Worm (Caenorhabditis elegans) whole organism, L4 larva: ENCODE results near the gene baf-1.

ENCODE experiments used
- F10B5.3 ChIP-seq: sonication (generic microtip); optimal IDR thresholded peaks from 2 replicates; lab custom pipeline; 2016; ENCODE audit warnings: mild to moderate bottlenecking, missing genetic modification characterization, missing compliant biosample characterization
- F26F4.8 ChIP-seq: fragments of 200-800 bp; sonication (Bioruptor generic); conservative IDR thresholded peaks from 2 replicates; pipeline ENCODE4 v1.3.6; 2022; ENCODE audit warnings: missing genetic modification characterization, missing compliant biosample characterization
- F44E2.7 ChIP-seq: fragments of 200-800 bp; sonication (Bioruptor generic); IDR thresholded peaks from 2 replicates; pipeline ENCODE4 v2.1.2; 2022; ENCODE audit warnings: missing genetic modification characterization, missing compliant biosample characterization
- F49E8.2 ChIP-seq: sonication (generic microtip); optimal IDR thresholded peaks from 2 replicates; lab custom pipeline; 2016; ENCODE audit warnings: missing compliant biosample characterization, mild to moderate bottlenecking, missing genetic modification characterization, borderline replicate concordance
- R02D3.7 ChIP-seq: fragments of 150-350 bp; sonication (generic microtip); optimal IDR thresholded peaks from 3 replicates; lab custom pipeline; 2014; ENCODE audit warnings: missing biosample characterization, missing genetic modification characterization
- T20F7.1 ChIP-seq: fragments of 200-800 bp; sonication (Bioruptor generic); optimal IDR thresholded peaks from 2 replicates; lab custom pipeline; 2018; ENCODE audit warnings: mild to moderate bottlenecking, missing genetic modification characterization, missing compliant biosample characterization
- T26A8.4 ChIP-seq: fragments of 200-800 bp; sonication (Bioruptor generic); IDR thresholded peaks from 2 replicates; pipeline ENCODE4 v1.3.6; 2022; ENCODE audit warnings: missing genetic modification characterization, missing compliant biosample characterization
- Y105C5A.15 ChIP-seq: fragments of 200-800 bp; sonication (Bioruptor generic); IDR thresholded peaks from 2 replicates; pipeline ENCODE4 v1.3.6; 2022; ENCODE audit warnings: missing genetic modification characterization, missing compliant biosample characterization
- Y48G9A.11 ChIP-seq: fragments of 200-800 bp; sonication (Bioruptor generic); IDR thresholded peaks from 2 replicates; pipeline ENCODE4 v1.3.6; 2022; ENCODE audit warnings: missing genetic modification reagents, missing genetic modification characterization, missing compliant biosample characterization
- Y5F2A.4 ChIP-seq: fragments of 200-800 bp; sonication (Bioruptor generic); optimal IDR thresholded peaks from 2 replicates; lab custom pipeline; 2018; ENCODE audit warnings: mild to moderate bottlenecking, missing genetic modification characterization, missing compliant biosample characterization
- ZK337.2 ChIP-seq: fragments of 200-800 bp; sonication (Bioruptor generic); IDR thresholded peaks from 2 replicates; pipeline ENCODE4 v1.3.6; 2022; ENCODE audit warnings: missing genetic modification reagents, missing genetic modification characterization, missing compliant biosample characterization
- aly-2 ChIP-seq: sonication (generic microtip); optimal IDR thresholded peaks from 2 replicates; lab custom pipeline; 2018; ENCODE audit warnings: missing biosample characterization, missing genetic modification characterization
- attf-4 ChIP-seq: sonication (generic microtip); optimal IDR thresholded peaks from 3 replicates; lab custom pipeline; 2017; ENCODE audit warnings: missing biosample characterization, missing genetic modification characterization
- daf-12 ChIP-seq: fragments of 150-350 bp; optimal IDR thresholded peaks from 2 replicates; lab custom pipeline; 2014; ENCODE audit warnings: missing biosample characterization, missing genetic modification reagents, missing genetic modification characterization
- daf-19 ChIP-seq: fragments of 200-800 bp; sonication (Bioruptor generic); conservative IDR thresholded peaks from 2 replicates; pipeline ENCODE4 v1.3.6; 2022; ENCODE audit warnings: missing genetic modification characterization, missing compliant biosample characterization
- daf-8 ChIP-seq: fragments of 200-800 bp; sonication (Bioruptor generic); IDR thresholded peaks from 2 replicates; pipeline ENCODE4 v1.3.6; 2022; ENCODE audit warnings: missing genetic modification characterization, missing compliant biosample characterization
- dmd-6 ChIP-seq: fragments of 200-800 bp; sonication (Bioruptor generic); IDR thresholded peaks from 2 replicates; pipeline ENCODE4 v1.3.6; 2022; ENCODE audit warnings: missing genetic modification reagents, missing genetic modification characterization, missing compliant biosample characterization
- dmd-9 ChIP-seq: fragments of 200-800 bp; sonication (Bioruptor generic); IDR thresholded peaks from 2 replicates; pipeline ENCODE4 v1.3.6; 2022; ENCODE audit warnings: missing genetic modification reagents, missing genetic modification characterization, missing compliant biosample characterization
- dpl-1 ChIP-seq: fragments of 150-350 bp; optimal IDR thresholded peaks from 2 replicates; lab custom pipeline; 2014; ENCODE audit warnings: missing biosample characterization, missing genetic modification reagents, missing genetic modification characterization
- dve-1 ChIP-seq: sonication (generic microtip); optimal IDR thresholded peaks from 2 replicates; lab custom pipeline; 2017; ENCODE audit warnings: antibody characterized with exemption, mild to moderate bottlenecking, missing genetic modification characterization, missing compliant biosample characterization; ENCODE audit not compliant: insufficient read depth
- egl-43 ChIP-seq: fragments of 200-800 bp; sonication (Bioruptor generic); IDR thresholded peaks from 2 replicates; pipeline ENCODE4 v1.3.6; 2022; ENCODE audit warnings: missing genetic modification reagents, missing genetic modification characterization, missing compliant biosample characterization
- fkh-10 ChIP-seq: fragments of 150-350 bp; optimal IDR thresholded peaks from 2 replicates; lab custom pipeline; 2014; ENCODE audit warnings: missing biosample characterization, missing genetic modification reagents, missing genetic modification characterization
- hif-1 ChIP-seq, 2 experiments: sonication (generic microtip); optimal IDR thresholded peaks; 2 replicates each; lab custom pipeline; 2016 to 2017; ENCODE audit warnings: missing compliant biosample characterization in 2 of 2, missing genetic modification characterization in 2 of 2, missing genetic modification reagents in 2 of 2, missing genotype in 2 of 2, mild to moderate bottlenecking in 1 of 2
- hlh-11 ChIP-seq: fragments of 200-800 bp; sonication (Bioruptor generic); optimal IDR thresholded peaks from 2 replicates; lab custom pipeline; 2018; ENCODE audit warnings: mild to moderate bottlenecking, missing genetic modification characterization, missing compliant biosample characterization
- hlh-30 ChIP-seq: sonication (generic microtip); optimal IDR thresholded peaks from 2 replicates; lab custom pipeline; 2017; ENCODE audit warnings: antibody characterized with exemption, mild to moderate bottlenecking, missing genetic modification characterization, missing compliant biosample characterization; ENCODE audit not compliant: insufficient read depth
- jun-1 ChIP-seq: fragments of 150-350 bp; optimal IDR thresholded peaks from 2 replicates; lab custom pipeline; 2014; ENCODE audit warnings: missing biosample characterization, missing genetic modification reagents, missing genetic modification characterization
- lim-7 ChIP-seq: fragments of 200-800 bp; sonication (Bioruptor generic); IDR thresholded peaks from 2 replicates; pipeline ENCODE4 v1.3.6; 2022; ENCODE audit warnings: missing genetic modification characterization, missing compliant biosample characterization
- lin-29 ChIP-seq: fragments of 200-800 bp; sonication (Bioruptor generic); IDR thresholded peaks from 2 replicates; pipeline ENCODE4 v1.3.6; 2022; ENCODE audit warnings: missing genetic modification reagents, missing genetic modification characterization, missing compliant biosample characterization
- lin-38 ChIP-seq: fragments of 200-800 bp; sonication (Bioruptor generic); IDR thresholded peaks from 2 replicates; pipeline ENCODE4 v1.3.6; 2022; ENCODE audit warnings: missing genetic modification reagents, missing genetic modification characterization, missing compliant biosample characterization
- lsy-2 ChIP-seq, 2 experiments: fragments of 150-350 bp in 1 of 2; sonication (generic microtip) in 1 of 2; optimal IDR thresholded peaks; 2 replicates each; lab custom pipeline; 2014 to 2017; ENCODE audit warnings: missing biosample characterization in 2 of 2, missing genetic modification characterization in 2 of 2
- mdl-1 ChIP-seq, 2 experiments: fragments of 150-350 bp in 1 of 2; sonication (generic microtip) in 1 of 2; optimal IDR thresholded peaks; 2 replicates each; lab custom pipeline; 2014 to 2017; ENCODE audit warnings: missing biosample characterization in 2 of 2, missing genetic modification characterization in 2 of 2
- mxl-3 ChIP-seq: fragments of 200-800 bp; sonication (Bioruptor generic); optimal IDR thresholded peaks from 2 replicates; lab custom pipeline; 2018; ENCODE audit warnings: mild to moderate bottlenecking, missing genetic modification characterization, missing compliant biosample characterization
- nhr-11 ChIP-seq: fragments of 150-350 bp; optimal IDR thresholded peaks from 2 replicates; lab custom pipeline; 2014; ENCODE audit warnings: missing biosample characterization, missing genetic modification characterization
- nhr-28 ChIP-seq: fragments of 150-350 bp; optimal IDR thresholded peaks from 2 replicates; lab custom pipeline; 2014; ENCODE audit warnings: missing biosample characterization, missing genetic modification characterization
- nhr-6 ChIP-seq: fragments of 150-350 bp; optimal IDR thresholded peaks from 2 replicates; lab custom pipeline; 2014; ENCODE audit warnings: missing biosample characterization, missing genetic modification characterization
- nhr-77 ChIP-seq: fragments of 150-350 bp; optimal IDR thresholded peaks from 2 replicates; lab custom pipeline; 2014; ENCODE audit warnings: missing biosample characterization, missing genetic modification characterization
- pha-4 ChIP-seq, 2 experiments: fragments of 150-350 bp in 1 of 2; fragments of 200-800 bp in 1 of 2; sonication (Bioruptor generic) in 1 of 2; IDR thresholded peaks in 1 of 2; optimal IDR thresholded peaks in 1 of 2; 2 replicates each; pipeline versions ENCODE4 v1.3.6 to Lab custom; 2014 to 2022; ENCODE audit warnings: missing genetic modification characterization in 2 of 2, missing genetic modification reagents in 2 of 2, missing biosample characterization in 1 of 2, missing compliant biosample characterization in 1 of 2
- php-3 ChIP-seq: fragments of 200-800 bp; sonication (Bioruptor generic); IDR thresholded peaks from 2 replicates; pipeline ENCODE4 v1.3.6; 2022; ENCODE audit warnings: missing genetic modification reagents, missing genetic modification characterization, missing compliant biosample characterization
- pqm-1 ChIP-seq: sonication (generic microtip); optimal IDR thresholded peaks from 2 replicates; lab custom pipeline; 2017; ENCODE audit warnings: missing biosample characterization, missing genetic modification characterization
- spr-1 ChIP-seq: sonication (generic microtip); optimal IDR thresholded peaks from 2 replicates; lab custom pipeline; 2016; ENCODE audit warnings: mild to moderate bottlenecking, missing genetic modification characterization, missing compliant biosample characterization
- unc-130 ChIP-seq: sonication (generic microtip); optimal IDR thresholded peaks from 2 replicates; lab custom pipeline; 2016; ENCODE audit warnings: missing genetic modification reagents, missing genetic modification characterization, missing compliant biosample characterization
- unc-39 ChIP-seq: sonication (generic microtip); optimal IDR thresholded peaks from 2 replicates; lab custom pipeline; 2017; ENCODE audit warnings: missing biosample characterization, missing genetic modification characterization
- unc-62 ChIP-seq, 3 experiments: fragments of 150-350 bp in 1 of 3; sonication (generic microtip); optimal IDR thresholded peaks in 2 of 3; peaks in 1 of 3; 1 replicate in 1 of 3; 2 replicates in 2 of 3; lab custom pipeline; 2014 to 2017; ENCODE audit warnings: missing biosample characterization in 3 of 3, missing genetic modification characterization in 3 of 3, missing genetic modification reagents in 3 of 3, missing genotype in 1 of 3
- vab-7 ChIP-seq: fragments of 200-800 bp; sonication (Bioruptor generic); IDR thresholded peaks from 2 replicates; pipeline ENCODE4 v1.3.6; 2022; ENCODE audit warnings: missing genetic modification reagents, missing genetic modification characterization, missing compliant biosample characterization
- zag-1 ChIP-seq: fragments of 150-350 bp; optimal IDR thresholded peaks from 2 replicates; lab custom pipeline; 2014; ENCODE audit warnings: missing biosample characterization, missing genetic modification characterization
- zip-2 ChIP-seq: fragments of 150-350 bp; optimal IDR thresholded peaks from 2 replicates; lab custom pipeline; 2014; ENCODE audit warnings: missing biosample characterization, missing genetic modification characterization
- ztf-11 ChIP-seq: fragments of 150-350 bp; optimal IDR thresholded peaks from 2 replicates; lab custom pipeline; 2014; ENCODE audit warnings: missing biosample characterization, missing genetic modification characterization
- ztf-7 ChIP-seq: fragments of 150-350 bp; optimal IDR thresholded peaks from 2 replicates; lab custom pipeline; 2014; ENCODE audit warnings: missing biosample characterization, missing genetic modification characterization

baf-1 gene

DNA sequence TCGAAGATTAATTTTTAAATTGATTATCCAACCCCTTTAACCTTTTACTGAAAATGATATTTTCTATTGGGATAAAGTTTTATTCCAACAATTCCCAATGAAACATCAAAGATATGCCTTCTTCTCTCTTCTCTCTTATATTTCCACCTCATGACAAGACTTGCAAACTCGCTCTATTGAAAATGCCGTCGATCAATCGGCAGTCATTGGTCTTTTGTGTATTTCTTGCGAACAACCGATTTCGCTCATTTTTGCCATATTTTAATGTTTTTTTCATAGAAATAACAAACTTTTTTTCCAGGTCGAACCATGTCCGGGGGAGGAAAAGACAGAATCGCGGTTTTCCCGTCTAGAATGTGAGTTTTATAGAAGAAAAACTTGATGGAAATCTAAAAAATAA, 40.5 kb downstream of the baf-1 start, which contains the start of gene vha-14 (continued):
- TF ChIP-seq lsy-2 (tag; optimal IDR thresholded peaks at IDR 0.05; lab: Kevin White, UChicago), result peak in 1 of 2 experiments; percentile 71
- TF ChIP-seq unc-62 (GFP tag; optimal IDR thresholded peaks at IDR 0.05 in 1 of 2; lab: Kevin White, UChicago), result peak in 1 of 2 experiments; percentile 69
- TF ChIP-seq unc-62 (tag; optimal IDR thresholded peaks at IDR 0.05; lab: Kevin White, UChicago), result no peak
- no peak for TF ChIP-seq F26F4.8
- no peak for TF ChIP-seq Y105C5A.15 (GFP tag; lab: Robert Waterston, UW)
- TF ChIP-seq pha-4 (GFP tag; IDR thresholded peaks at IDR 0.05; lab: Robert Waterston, UW), result no peak
- TF ChIP-seq pha-4 (tag; optimal IDR thresholded peaks at IDR 0.05; lab: Kevin White, UChicago), result no peak
- TF ChIP-seq nhr-77 (tag; lab: Kevin White, UChicago), result peak; percentile 79
- TF ChIP-seq lin-38 (GFP tag; lab: Robert Waterston, UW), result peak; percentile 75
- no peak for TF ChIP-seq Y5F2A.4 (GFP tag; lab: Kevin White, UChicago)
- TF ChIP-seq spr-1, result no peak
- TF ChIP-seq hlh-11 (tag; lab: Kevin White, UChicago), result peak; percentile 22
- TF ChIP-seq F10B5.3, result no peak
- TF ChIP-seq dve-1, result peak; percentile 27
- TF ChIP-seq R02D3.7 (tag; lab: Kevin White, UChicago), result no peak
- TF ChIP-seq unc-39 (tag; lab: Kevin White, UChicago), result no peak
- TF ChIP-seq Y48G9A.11, result no peak
- no peak for TF ChIP-seq ztf-7 (tag; lab: Kevin White, UChicago)
- TF ChIP-seq pqm-1 (tag; lab: Kevin White, UChicago), result peak; percentile 77
- TF ChIP-seq dmd-9 (GFP tag; lab: Robert Waterston, UW), result no peak
- TF ChIP-seq lin-29, result no peak
- peak; percentile 35 for TF ChIP-seq dpl-1 (GFP tag; lab: Kevin White, UChicago)
- TF ChIP-seq attf-4, result no peak
- TF ChIP-seq daf-19 (GFP tag; lab: Robert Waterston, UW), result no peak
- peak; percentile 92 for TF ChIP-seq hlh-30 (tag; lab: Kevin White, UChicago)
- TF ChIP-seq php-3, result no peak
- TF ChIP-seq nhr-6 (tag; lab: Kevin White, UChicago), result peak; percentile 97
- no peak for TF ChIP-seq vab-7

- TF ChIP-seq egl-43 (GFP tag; lab: Robert Waterston, UW) (no peak), F44E2.7 (GFP tag; lab: Robert Waterston, UW) (no peak), R02D3.7 (tag; lab: Kevin White, UChicago) (no peak), lim-7 (peak; percentile 61), ztf-11 (tag; lab: Kevin White, UChicago) (no peak), Y48G9A.11 (0 out of 2 replicates have a peak, but pooled peaks have one; percentile 24), jun-1 (tag; lab: Kevin White, UChicago) (no peak), T20F7.1 (GFP tag; lab: Kevin White, UChicago) (peak; percentile 55), dpl-1 (GFP tag; lab: Kevin White, UChicago) (no peak), dmd-6 (0 out of 2 replicates have a peak, but pooled peaks have one; percentile 6), nhr-28 (no peak), unc-130 (GFP tag; lab: Kevin White, UChicago) (no peak), T26A8.4 (GFP tag; lab: Robert Waterston, UW) (peak; percentile 67; the same call in 1 of the 2 replicates), mdl-1 (tag; optimal IDR thresholded peaks at IDR 0.05; lab: Kevin White, UChicago) (no peak), F26F4.8 (no peak), unc-39 (tag; lab: Kevin White, UChicago) (no peak), daf-12 (tag; lab: Kevin White, UChicago) (no peak), fkh-10 (GFP tag; lab: Kevin White, UChicago) (no peak), pha-4 (GFP tag; IDR thresholded peaks at IDR 0.05; lab: Robert Waterston, UW) (peak; percentile 9; the same call in 1 of the 2 replicates), pha-4 (tag; optimal IDR thresholded peaks at IDR 0.05; lab: Kevin White, UChicago) (no peak), lsy-2 (tag; optimal IDR thresholded peaks at IDR 0.05; lab: Kevin White, UChicago) (peak in 1 of 2 experiments; percentile 23), aly-2 (tag; lab: Kevin White, UChicago) (no peak), hlh-30 (tag; lab: Kevin White, UChicago) (no peak), F49E8.2 (tag; lab: Kevin White, UChicago) (no peak), zip-2 (tag; lab: Kevin White, UChicago) (no peak), zag-1 (no peak), ZK337.2 (GFP tag; lab: Robert Waterston, UW) (no peak), hif-1 (tag; optimal IDR thresholded peaks at IDR 0.05; lab: Kevin White, UChicago) (no peak), nhr-11 (tag; lab: Kevin White, UChicago) (no peak), mxl-3 (no peak), daf-8 (GFP tag; lab: Robert Waterston, UW) (no peak)
These were observed 42.6 kb downstream of the baf-1 start for ce11 chrIII:9509764-9510370.
